Fruit fly (Drosophila melanogaster): ENCODE data around the gene Wdr92.

Wdr92 gene

DNA sequence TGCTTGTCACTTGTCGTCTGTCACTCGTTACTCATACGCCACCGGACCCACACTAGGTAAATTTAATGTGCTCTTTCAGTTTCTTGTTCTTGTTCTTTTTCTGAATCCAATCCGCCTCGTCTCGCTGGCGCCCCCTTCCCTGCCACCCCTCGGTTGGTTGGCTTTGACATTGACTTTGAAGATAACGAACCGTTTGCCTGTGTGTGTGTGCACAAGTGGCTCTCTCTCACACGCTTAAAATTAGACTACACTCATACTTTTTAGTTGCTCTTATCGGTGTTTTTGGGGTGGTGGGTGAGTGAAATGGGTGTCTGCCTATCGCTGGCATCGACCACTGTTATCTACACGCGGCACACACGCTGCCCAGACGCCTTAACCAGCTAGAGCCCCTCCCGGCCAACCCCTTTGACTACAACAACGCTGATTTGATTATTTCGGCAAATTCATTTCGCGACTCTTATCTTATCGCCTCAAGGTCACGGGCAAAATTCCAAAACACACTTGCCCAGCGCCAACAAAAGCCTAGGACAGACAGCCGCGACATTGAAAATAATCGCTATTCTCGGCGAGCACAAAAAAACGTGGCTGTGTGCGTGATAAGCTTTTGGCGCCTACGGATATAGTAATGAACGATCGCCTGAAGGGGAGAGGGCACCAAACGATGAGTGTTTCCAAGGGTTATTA lies 42.3 kb downstream of the Wdr92 start:
- TF ChIP-seq CG17801 (GFP tag; optimal IDR thresholded peaks at IDR 0.05; ENCODE audit: partially characterized antibody) = no peak

DNA sequence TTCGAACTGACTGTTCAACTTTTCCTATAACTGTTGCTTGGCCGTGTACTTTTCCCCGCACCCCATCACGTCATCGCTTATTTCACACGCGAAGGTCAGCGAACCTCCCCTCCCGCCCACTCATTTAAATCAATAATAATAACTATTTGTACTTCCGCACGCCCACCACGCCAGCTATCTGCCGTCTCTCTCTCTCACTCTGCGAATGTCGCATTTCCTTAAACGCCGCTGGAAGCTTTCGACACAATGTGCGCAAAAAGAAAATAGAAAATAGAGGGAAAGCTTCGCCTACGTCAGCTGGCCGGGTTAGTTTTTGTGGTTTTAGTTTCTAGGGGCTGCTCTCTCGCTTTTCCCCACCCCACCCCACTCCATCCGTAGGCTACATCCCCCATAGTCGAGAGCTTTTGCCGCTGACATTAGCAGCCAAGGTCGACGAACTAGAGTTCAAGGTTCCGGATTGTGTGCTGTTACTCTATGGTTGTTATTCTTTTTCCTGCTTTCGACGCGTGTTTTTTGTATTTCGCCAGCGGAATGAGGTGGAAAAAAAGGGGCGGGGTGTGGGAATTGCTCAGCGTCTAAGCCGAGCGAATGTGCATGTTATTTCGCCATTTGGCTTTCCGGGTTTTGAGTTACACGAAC lies 48.5 kb downstream of the Wdr92 start:
- TF ChIP-seq CG17801 (GFP tag; optimal IDR thresholded peaks at IDR 0.05; ENCODE audit: partially characterized antibody) = peak; percentile 9

DNA sequence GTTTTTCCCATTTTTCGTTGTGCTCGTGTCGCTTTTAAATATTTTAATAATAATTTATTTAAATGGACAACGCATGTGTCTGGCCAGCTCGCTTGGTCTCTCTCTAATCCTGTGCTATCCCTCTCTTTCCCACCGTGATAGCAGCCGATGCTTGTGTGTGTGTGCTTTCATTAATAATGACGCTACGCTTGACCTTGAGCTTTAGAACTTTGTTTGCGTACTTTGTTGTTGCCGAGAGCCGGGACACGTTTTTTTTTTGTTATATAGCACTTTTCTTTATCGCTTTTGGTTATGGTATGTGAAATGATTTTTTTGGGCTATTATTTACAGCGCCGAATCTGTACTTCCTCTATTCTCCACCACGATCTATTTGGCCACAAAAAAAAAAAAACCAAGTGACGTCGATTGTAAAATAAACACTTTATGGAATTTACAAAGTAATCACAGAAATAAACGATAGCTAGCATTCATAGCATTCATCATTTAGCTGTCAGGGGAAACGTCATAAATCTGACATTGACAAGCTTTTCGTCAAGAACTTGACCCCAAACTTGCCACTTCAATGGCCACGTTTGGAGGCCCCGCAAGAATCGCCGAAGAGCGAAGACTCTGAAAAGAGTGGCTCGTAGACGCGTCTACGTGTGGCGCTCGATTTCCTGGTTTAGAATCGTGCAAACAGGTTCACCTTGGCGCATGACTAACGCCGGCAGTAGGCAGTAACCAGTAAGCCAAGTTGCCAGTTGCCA lies 50.5 kb downstream of the Wdr92 start:
- no peak for TF ChIP-seq CG17801 (GFP tag; optimal IDR thresholded peaks at IDR 0.05; ENCODE audit: partially characterized antibody)

DNA sequence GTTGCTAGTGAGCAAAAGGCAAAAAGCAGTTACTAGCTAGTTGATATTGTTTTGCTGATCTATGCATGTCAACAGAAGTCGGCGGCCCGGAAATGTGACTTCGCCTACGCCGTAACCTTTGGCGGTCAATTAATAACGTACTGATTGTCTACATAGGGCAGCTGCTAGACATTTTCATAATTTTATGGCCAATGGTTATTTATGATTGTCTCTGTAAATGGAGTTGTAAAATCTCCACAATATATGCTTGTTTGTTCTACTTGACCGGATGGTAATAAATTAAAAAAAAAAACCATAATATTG lies 51.0 kb downstream of the Wdr92 start:
- TF ChIP-seq CG17801 (GFP tag; optimal IDR thresholded peaks at IDR 0.05; ENCODE audit: partially characterized antibody) = no peak
